Worm (Caenorhabditis elegans) whole organism, L4/young adult: ENCODE results near the gene oac-39.

Experiments
- dao-5 ChIP-seq: sonication (generic microtip); optimal IDR thresholded peaks from 2 replicates; lab custom pipeline; 2016; ENCODE audit warnings: missing genotype, missing genetic modification characterization, moderate library complexity, missing compliant biosample characterization
- him-1 ChIP-seq: sonication (generic microtip); optimal IDR thresholded peaks from 2 replicates; lab custom pipeline; 2016; ENCODE audit warnings: missing genotype, missing genetic modification reagents, missing genetic modification characterization, missing compliant biosample characterization

ce11 chrV:281111-281510 lies 29.6 kb upstream of the oac-39 start:
- no peak for TF ChIP-seq him-1
- no peak for TF ChIP-seq dao-5 (tag; lab: Kevin White, UChicago)
